Worm (Caenorhabditis elegans) whole organism, L4 larva: Measurements from ENCODE around the gene C03B1.17.

Experiments used
- D1046.2 ChIP-seq: fragments of 200-800 bp; sonication (Bioruptor generic); IDR thresholded peaks from 2 replicates; pipeline ENCODE4 v1.3.6; 2022; ENCODE audit warnings: missing genetic modification characterization, missing compliant biosample characterization
- F26F4.8 ChIP-seq: fragments of 200-800 bp; sonication (Bioruptor generic); conservative IDR thresholded peaks from 2 replicates; pipeline ENCODE4 v1.3.6; 2022; ENCODE audit warnings: missing genetic modification characterization, missing compliant biosample characterization
- F49E8.2 ChIP-seq: sonication (generic microtip); optimal IDR thresholded peaks from 2 replicates; lab custom pipeline; 2016; ENCODE audit warnings: missing compliant biosample characterization, mild to moderate bottlenecking, missing genetic modification characterization, borderline replicate concordance
- R02D3.7 ChIP-seq: fragments of 150-350 bp; sonication (generic microtip); optimal IDR thresholded peaks from 3 replicates; lab custom pipeline; 2014; ENCODE audit warnings: missing biosample characterization, missing genetic modification characterization
- T26A8.4 ChIP-seq: fragments of 200-800 bp; sonication (Bioruptor generic); IDR thresholded peaks from 2 replicates; pipeline ENCODE4 v1.3.6; 2022; ENCODE audit warnings: missing genetic modification characterization, missing compliant biosample characterization
- Y105C5A.15 ChIP-seq: fragments of 200-800 bp; sonication (Bioruptor generic); IDR thresholded peaks from 2 replicates; pipeline ENCODE4 v1.3.6; 2022; ENCODE audit warnings: missing genetic modification characterization, missing compliant biosample characterization
- Y48G9A.11 ChIP-seq: fragments of 200-800 bp; sonication (Bioruptor generic); IDR thresholded peaks from 2 replicates; pipeline ENCODE4 v1.3.6; 2022; ENCODE audit warnings: missing genetic modification reagents, missing genetic modification characterization, missing compliant biosample characterization
- Y75B8A.6 ChIP-seq: fragments of 200-800 bp; sonication (Bioruptor generic); IDR thresholded peaks from 2 replicates; pipeline ENCODE4 v1.3.6; 2022; ENCODE audit warnings: missing genetic modification reagents, missing genetic modification characterization, missing compliant biosample characterization
- ZK337.2 ChIP-seq: fragments of 200-800 bp; sonication (Bioruptor generic); IDR thresholded peaks from 2 replicates; pipeline ENCODE4 v1.3.6; 2022; ENCODE audit warnings: missing genetic modification reagents, missing genetic modification characterization, missing compliant biosample characterization
- ZK546.5 ChIP-seq, 2 experiments: sonication (generic microtip); optimal IDR thresholded peaks; 2 replicates each; lab custom pipeline; 2017; ENCODE audit warnings: missing biosample characterization in 2 of 2, missing genetic modification characterization in 2 of 2
- aha-1 ChIP-seq: fragments of 150-350 bp; peaks from one replicate; lab custom pipeline; 2014; ENCODE audit warnings: missing biosample characterization, missing genetic modification characterization
- ama-1 ChIP-seq: fragments of 150-350 bp; optimal IDR thresholded peaks from 2 replicates; lab custom pipeline; 2014; ENCODE audit warnings: inconsistent platforms, mixed read lengths
- ceh-32 ChIP-seq: sonication (generic microtip); optimal IDR thresholded peaks from 2 replicates; lab custom pipeline; 2016; ENCODE audit warnings: mild to moderate bottlenecking, missing genetic modification characterization, missing compliant biosample characterization; ENCODE audit not compliant: poor library complexity
- ceh-44 ChIP-seq: fragments of 200-800 bp; sonication (Bioruptor generic); IDR thresholded peaks from 2 replicates; pipeline ENCODE4 v1.3.6; 2022; ENCODE audit warnings: missing genetic modification reagents, missing genetic modification characterization, missing compliant biosample characterization
- ceh-62 ChIP-seq: sonication (generic microtip); optimal IDR thresholded peaks from 2 replicates; lab custom pipeline; 2017; ENCODE audit warnings: missing biosample characterization, missing genetic modification characterization
- ceh-82 ChIP-seq: sonication (generic microtip); optimal IDR thresholded peaks from 2 replicates; lab custom pipeline; 2017; ENCODE audit warnings: missing biosample characterization, missing genetic modification characterization
- cey-2 ChIP-seq: sonication (generic microtip); optimal IDR thresholded peaks from 3 replicates; lab custom pipeline; 2017; ENCODE audit warnings: missing genetic modification characterization, mild to moderate bottlenecking, missing compliant biosample characterization, antibody characterized with exemption, borderline replicate concordance; ENCODE audit not compliant: insufficient read depth
- daf-12 ChIP-seq: fragments of 150-350 bp; optimal IDR thresholded peaks from 2 replicates; lab custom pipeline; 2014; ENCODE audit warnings: missing biosample characterization, missing genetic modification reagents, missing genetic modification characterization
- daf-16 ChIP-seq, 3 experiments: sonication (generic microtip); optimal IDR thresholded peaks; 2 replicates each; lab custom pipeline; 2016 to 2017; ENCODE audit warnings: missing genetic modification characterization in 3 of 3, missing genetic modification reagents in 3 of 3, mild to moderate bottlenecking in 2 of 3, missing compliant biosample characterization in 2 of 3, missing biosample characterization in 1 of 3, moderate library complexity in 1 of 3
- daf-19 ChIP-seq: fragments of 200-800 bp; sonication (Bioruptor generic); conservative IDR thresholded peaks from 2 replicates; pipeline ENCODE4 v1.3.6; 2022; ENCODE audit warnings: missing genetic modification characterization, missing compliant biosample characterization
- dmd-6 ChIP-seq: fragments of 200-800 bp; sonication (Bioruptor generic); IDR thresholded peaks from 2 replicates; pipeline ENCODE4 v1.3.6; 2022; ENCODE audit warnings: missing genetic modification reagents, missing genetic modification characterization, missing compliant biosample characterization
- dmd-9 ChIP-seq: fragments of 200-800 bp; sonication (Bioruptor generic); IDR thresholded peaks from 2 replicates; pipeline ENCODE4 v1.3.6; 2022; ENCODE audit warnings: missing genetic modification reagents, missing genetic modification characterization, missing compliant biosample characterization
- egl-27 ChIP-seq: sonication (generic microtip); optimal IDR thresholded peaks from 3 replicates; lab custom pipeline; 2017; ENCODE audit warnings: missing biosample characterization, missing genetic modification reagents, missing genetic modification characterization
- fkh-10 ChIP-seq: fragments of 150-350 bp; optimal IDR thresholded peaks from 2 replicates; lab custom pipeline; 2014; ENCODE audit warnings: missing biosample characterization, missing genetic modification reagents, missing genetic modification characterization
- fos-1 ChIP-seq: fragments of 150-350 bp; optimal IDR thresholded peaks from 2 replicates; lab custom pipeline; 2014; ENCODE audit warnings: missing biosample characterization, missing genetic modification characterization
- lim-7 ChIP-seq: fragments of 200-800 bp; sonication (Bioruptor generic); IDR thresholded peaks from 2 replicates; pipeline ENCODE4 v1.3.6; 2022; ENCODE audit warnings: missing genetic modification characterization, missing compliant biosample characterization
- lin-15B ChIP-seq: fragments of 150-350 bp; sonication (generic microtip); optimal IDR thresholded peaks from 3 replicates; lab custom pipeline; 2014; ENCODE audit warnings: missing biosample characterization, missing genetic modification characterization
- lin-29 ChIP-seq: fragments of 200-800 bp; sonication (Bioruptor generic); IDR thresholded peaks from 2 replicates; pipeline ENCODE4 v1.3.6; 2022; ENCODE audit warnings: missing genetic modification reagents, missing genetic modification characterization, missing compliant biosample characterization
- madf-5 ChIP-seq, 2 experiments: fragments of 200-800 bp; sonication (Bioruptor generic); IDR thresholded peaks; 2 replicates each; pipeline ENCODE4 v1.3.6; 2022; ENCODE audit warnings: missing compliant biosample characterization in 2 of 2, missing genetic modification characterization in 2 of 2
- mdl-1 ChIP-seq, 2 experiments: fragments of 150-350 bp in 1 of 2; sonication (generic microtip) in 1 of 2; optimal IDR thresholded peaks; 2 replicates each; lab custom pipeline; 2014 to 2017; ENCODE audit warnings: missing biosample characterization in 2 of 2, missing genetic modification characterization in 2 of 2
- mdt-29 ChIP-seq: fragments of 200-800 bp; sonication (Bioruptor generic); IDR thresholded peaks from 2 replicates; pipeline ENCODE4 v1.3.6; 2022; ENCODE audit warnings: missing genetic modification reagents, missing genetic modification characterization, missing compliant biosample characterization
- mep-1 ChIP-seq: fragments of 150-350 bp; sonication (generic microtip); optimal IDR thresholded peaks from 3 replicates; lab custom pipeline; 2014; ENCODE audit warnings: missing biosample characterization, missing genetic modification characterization
- mxl-3 ChIP-seq: fragments of 200-800 bp; sonication (Bioruptor generic); optimal IDR thresholded peaks from 2 replicates; lab custom pipeline; 2018; ENCODE audit warnings: mild to moderate bottlenecking, missing genetic modification characterization, missing compliant biosample characterization
- nhr-10 ChIP-seq: fragments of 150-350 bp; optimal IDR thresholded peaks from 2 replicates; lab custom pipeline; 2014; ENCODE audit warnings: missing biosample characterization, missing genetic modification characterization
- nhr-6 ChIP-seq: fragments of 150-350 bp; optimal IDR thresholded peaks from 2 replicates; lab custom pipeline; 2014; ENCODE audit warnings: missing biosample characterization, missing genetic modification characterization
- php-3 ChIP-seq: fragments of 200-800 bp; sonication (Bioruptor generic); IDR thresholded peaks from 2 replicates; pipeline ENCODE4 v1.3.6; 2022; ENCODE audit warnings: missing genetic modification reagents, missing genetic modification characterization, missing compliant biosample characterization
- saeg-2 ChIP-seq: fragments of 200-800 bp; sonication (Bioruptor generic); IDR thresholded peaks from 2 replicates; pipeline ENCODE4 v1.3.6; 2022; ENCODE audit warnings: missing genetic modification reagents, missing genetic modification characterization, missing compliant biosample characterization
- spr-1 ChIP-seq: sonication (generic microtip); optimal IDR thresholded peaks from 2 replicates; lab custom pipeline; 2016; ENCODE audit warnings: mild to moderate bottlenecking, missing genetic modification characterization, missing compliant biosample characterization
- unc-62 ChIP-seq, 3 experiments: fragments of 150-350 bp in 1 of 3; sonication (generic microtip); optimal IDR thresholded peaks in 2 of 3; peaks in 1 of 3; 1 replicate in 1 of 3; 2 replicates in 2 of 3; lab custom pipeline; 2014 to 2017; ENCODE audit warnings: missing biosample characterization in 3 of 3, missing genetic modification characterization in 3 of 3, missing genetic modification reagents in 3 of 3, missing genotype in 1 of 3
- zfp-2 ChIP-seq: sonication (generic microtip); optimal IDR thresholded peaks from 2 replicates; lab custom pipeline; 2016; ENCODE audit warnings: mild to moderate bottlenecking, missing genetic modification characterization, missing compliant biosample characterization
- zip-11 ChIP-seq: fragments of 200-800 bp; sonication (Bioruptor generic); IDR thresholded peaks from 2 replicates; pipeline ENCODE4 v1.3.6; 2022; ENCODE audit warnings: missing genetic modification characterization, missing compliant biosample characterization
- zip-2 ChIP-seq: fragments of 150-350 bp; optimal IDR thresholded peaks from 2 replicates; lab custom pipeline; 2014; ENCODE audit warnings: missing biosample characterization, missing genetic modification characterization

The C03B1.17 gene

DNA sequence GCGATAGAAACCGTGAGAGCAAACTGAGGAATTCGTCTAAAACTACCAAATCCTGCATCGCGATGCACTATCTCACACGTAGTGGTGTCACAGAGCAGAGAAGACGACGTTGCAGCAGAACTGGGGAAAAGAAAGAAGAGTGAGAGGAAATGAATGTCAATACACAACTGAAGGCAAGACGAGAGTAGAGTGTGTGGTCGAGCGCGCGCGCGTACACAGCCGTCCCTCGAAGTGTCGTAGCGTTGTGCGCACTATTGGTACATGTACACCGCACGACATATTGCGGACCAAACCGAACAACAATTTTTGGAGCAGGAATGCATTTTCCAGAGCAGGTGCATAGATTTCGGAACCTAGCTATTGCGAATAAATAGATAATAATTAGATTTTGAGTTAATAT, 4.9 kb downstream of the C03B1.17 start (continued):
- no peak for TF ChIP-seq fos-1 (tag; lab: Kevin White, UChicago)
- peak; percentile 17 for TF ChIP-seq fkh-10 (GFP tag; lab: Kevin White, UChicago)
- TF ChIP-seq, all 104 proteins: peak for 25

DNA sequence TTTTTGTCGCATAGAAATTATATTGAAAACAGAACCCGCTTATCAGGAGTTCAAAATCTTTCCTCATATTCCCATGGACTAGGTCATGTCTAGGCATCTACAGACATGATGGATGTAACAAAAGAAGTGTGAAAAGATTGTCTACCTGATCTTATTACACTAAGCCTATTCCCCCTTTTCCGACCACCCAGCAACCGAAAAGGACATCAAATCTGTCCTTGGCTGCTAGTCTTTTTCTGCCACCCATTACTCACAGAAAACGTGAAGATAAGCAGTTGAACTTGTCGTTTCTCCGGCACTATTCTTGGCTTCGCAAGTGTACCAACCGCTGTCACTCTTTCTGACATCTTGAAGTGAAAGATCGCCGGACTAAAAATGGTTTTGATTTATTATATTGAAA, 9.5 kb downstream of the C03B1.17 start:
- TF ChIP-seq unc-62 (GFP tag; optimal IDR thresholded peaks at IDR 0.05 in 1 of 2; lab: Kevin White, UChicago) (peak in 1 of 2 experiments; percentile 74), unc-62 (tag; optimal IDR thresholded peaks at IDR 0.05; lab: Kevin White, UChicago) (no peak), egl-27 (tag; lab: Kevin White, UChicago) (no peak), T26A8.4 (no peak)

ce11 chrX:6384537-6384936, 11.1 kb downstream of the C03B1.17 start:
- TF ChIP-seq aha-1 (tag; lab: Kevin White, UChicago) = peak; percentile 12
- TF ChIP-seq D1046.2 (GFP tag; lab: Robert Waterston, UW) = no peak
- TF ChIP-seq F26F4.8 (GFP tag; lab: Robert Waterston, UW) = no peak
- no peak for TF ChIP-seq ama-1 (lab: Kevin White, UChicago)

DNA sequence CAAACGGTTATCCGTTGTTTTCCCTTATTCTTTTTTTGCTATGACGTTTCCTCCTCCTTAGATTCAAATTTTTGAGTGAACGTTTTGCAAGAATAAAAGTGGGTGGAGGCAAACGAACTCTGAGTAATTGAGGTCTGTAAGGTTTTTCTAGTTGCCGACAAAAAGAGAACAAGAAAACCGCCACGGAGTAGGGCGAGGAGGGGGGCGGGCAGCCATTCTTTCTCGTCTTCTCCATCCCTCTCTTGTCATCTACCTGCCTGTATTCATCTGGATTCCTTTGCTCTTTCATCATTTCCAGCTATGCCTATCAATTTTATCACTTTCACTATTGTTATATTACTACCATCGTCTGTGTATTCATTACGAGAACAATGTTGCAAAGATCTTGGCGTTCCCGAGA, 11.7 kb downstream of the C03B1.17 start, which contains the start of gene igdb-3:
Gene igdb-3 (plus strand): TSS at position 301 of the 400 bp plus-strand sequence.
- no peak for TF ChIP-seq lim-7
- no peak for TF ChIP-seq zfp-2 (tag; lab: Kevin White, UChicago)
- TF ChIP-seq Y48G9A.11 (GFP tag; lab: Robert Waterston, UW) = no peak
- peak in 1 of 2 experiments; percentile 18 for TF ChIP-seq unc-62 (GFP tag; optimal IDR thresholded peaks at IDR 0.05 in 1 of 2; lab: Kevin White, UChicago)
- no peak for TF ChIP-seq unc-62 (tag; optimal IDR thresholded peaks at IDR 0.05; lab: Kevin White, UChicago)
- TF ChIP-seq aha-1 (tag; lab: Kevin White, UChicago) = peak; percentile 70

DNA sequence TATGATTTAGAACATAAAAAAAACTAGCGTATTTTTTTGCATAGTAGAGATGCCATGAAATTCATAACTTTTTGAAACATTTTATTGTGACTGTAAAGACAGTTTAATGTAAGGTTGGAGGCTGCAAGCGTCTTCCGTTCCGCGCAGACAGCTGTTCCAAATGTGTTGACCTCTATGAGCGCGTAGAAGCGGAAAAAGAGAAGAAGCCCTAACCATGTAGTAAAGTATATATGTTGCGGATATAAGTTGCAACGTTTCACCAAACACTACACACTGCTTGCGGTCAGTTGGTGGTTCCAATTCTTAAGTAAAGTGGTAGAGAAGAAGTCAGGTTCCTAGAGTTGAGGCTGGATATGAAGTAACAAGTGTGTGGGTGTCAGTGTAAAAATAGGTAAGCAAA, 15.2 kb downstream of the C03B1.17 start:
- no peak for TF ChIP-seq T26A8.4
- TF ChIP-seq nhr-10 (tag; lab: Kevin White, UChicago) = no peak
- no peak for TF ChIP-seq dmd-9 (GFP tag; lab: Robert Waterston, UW)
- no peak for TF ChIP-seq spr-1 (tag; lab: Kevin White, UChicago)
- TF ChIP-seq ceh-82 (tag; lab: Kevin White, UChicago) = no peak
- no peak for TF ChIP-seq mdt-29 (GFP tag; lab: Robert Waterston, UW)
- no peak for TF ChIP-seq lin-29
- no peak for TF ChIP-seq zip-11 (GFP tag; lab: Robert Waterston, UW)
- TF ChIP-seq ceh-32 (tag; lab: Kevin White, UChicago) = no peak
- TF ChIP-seq ceh-44 (GFP tag; lab: Robert Waterston, UW) = no peak
- TF ChIP-seq ZK546.5 (tag; optimal IDR thresholded peaks at IDR 0.05; lab: Kevin White, UChicago) = no peak
- TF ChIP-seq zip-2 (tag; lab: Kevin White, UChicago) = no peak
- no peak for TF ChIP-seq daf-19 (GFP tag; lab: Robert Waterston, UW)
- no peak for TF ChIP-seq saeg-2 (GFP tag; lab: Robert Waterston, UW)
- TF ChIP-seq daf-16 (GFP tag; optimal IDR thresholded peaks at IDR 0.05; lab: Kevin White, UChicago) = no peak
- TF ChIP-seq daf-16 (tag; optimal IDR thresholded peaks at IDR 0.05; lab: Kevin White, UChicago) = no peak
- TF ChIP-seq ZK337.2 (GFP tag; lab: Robert Waterston, UW) = no peak
- TF ChIP-seq ceh-62 (tag; lab: Kevin White, UChicago) = no peak
- TF ChIP-seq Y75B8A.6 (GFP tag; lab: Robert Waterston, UW) = no peak
- TF ChIP-seq Y105C5A.15 (GFP tag; lab: Robert Waterston, UW) = no peak

ce11 chrX:6391491-6391890, 18.0 kb downstream of the C03B1.17 start, which contains the start of gene igcm-2:
igcm-2 (minus strand) TSS chrX:6391591.
- no peak for TF ChIP-seq daf-12
- no peak for TF ChIP-seq saeg-2 (GFP tag; lab: Robert Waterston, UW)
- TF ChIP-seq R02D3.7 = no peak
- TF ChIP-seq mxl-3 = no peak
- TF ChIP-seq lin-15B (tag; lab: Kevin White, UChicago) = no peak
- no peak for TF ChIP-seq cey-2 (tag; lab: Kevin White, UChicago)
- TF ChIP-seq F26F4.8 (GFP tag; lab: Robert Waterston, UW) = no peak
- no peak for TF ChIP-seq F49E8.2 (tag; lab: Kevin White, UChicago)
- TF ChIP-seq lin-29 = no peak
- no peak for TF ChIP-seq nhr-6
- TF ChIP-seq php-3 (GFP tag; lab: Robert Waterston, UW) = no peak
- no peak for TF ChIP-seq dmd-6 (GFP tag; lab: Robert Waterston, UW)
- TF ChIP-seq madf-5 (GFP tag; IDR thresholded peaks at IDR 0.05; lab: Robert Waterston, UW) = no peak
- no peak for TF ChIP-seq mep-1 (tag; lab: Kevin White, UChicago)
- no peak for TF ChIP-seq mdl-1 (tag; optimal IDR thresholded peaks at IDR 0.05; lab: Kevin White, UChicago)
- TF ChIP-seq aha-1 (tag; lab: Kevin White, UChicago) = no peak
